Worm (Caenorhabditis elegans) whole organism, mixed stage, embryonic: ENCODE measurements around the gene T24D5.6.

Experiments
- ces-1 ChIP-seq: fragments of 150-350 bp; optimal IDR thresholded peaks from 2 replicates; lab custom pipeline; 2014; ENCODE audit warnings: missing biosample characterization, missing genetic modification reagents, missing genetic modification characterization
- lsy-2 ChIP-seq: fragments of 150-350 bp; optimal IDR thresholded peaks from 2 replicates; lab custom pipeline; 2014; ENCODE audit warnings: missing biosample characterization, missing genetic modification characterization
- snpc-4 ChIP-seq: fragments of 150-350 bp; optimal IDR thresholded peaks from 2 replicates; lab custom pipeline; 2014; ENCODE audit warnings: missing biosample characterization, missing genetic modification characterization
- unc-39 ChIP-seq: fragments of 150-350 bp; optimal IDR thresholded peaks from 2 replicates; lab custom pipeline; 2014; ENCODE audit warnings: missing biosample characterization, missing genetic modification characterization

ce11 chrX:12646546-12647167 lies 43.2 kb downstream of the T24D5.6 start, which contains the start of gene zmp-5:
- TF ChIP-seq lsy-2 (no peak), snpc-4 (no peak), ces-1 (GFP tag; lab: Kevin White, UChicago) (no peak), unc-39 (tag; lab: Kevin White, UChicago) (no peak)
